Worm (Caenorhabditis elegans): Measurements from ENCODE around the gene wrt-2.

The wrt-2 gene

ce11 chrX:3099832-3100231 is 5.7 kb upstream of the wrt-2 start, which contains the start of gene sec-3 (continued):
- TF ChIP-seq nhr-27 (tag; optimal IDR thresholded peaks at IDR 0.05) (no peak), dox-1 (GFP tag; IDR thresholded peaks at IDR 0.05) (peak; percentile 86), ztf-25 (GFP tag; IDR thresholded peaks at IDR 0.05) (no peak), zfh-2 (GFP tag; conservative IDR thresholded peaks at IDR 0.05) (0 out of 2 replicates have a peak, but pooled peaks have one; percentile 34), ztf-22 (GFP tag; optimal IDR thresholded peaks at IDR 0.05) (peak; percentile 3), snpc-1.1 (tag; optimal IDR thresholded peaks at IDR 0.05; ENCODE audit: insufficient read depth) (no peak), sea-2 (GFP tag; IDR thresholded peaks at IDR 0.05) (no peak), snpc-3.4 (tag; optimal IDR thresholded peaks at IDR 0.05) (peak; percentile 9), C06A6.2 (GFP tag; conservative IDR thresholded peaks at IDR 0.05) (peak; percentile 28; the same call in 1 of the 2 replicates), nhr-80 (tag; optimal IDR thresholded peaks at IDR 0.05) (peak; percentile 93), let-607 (tag; optimal IDR thresholded peaks at IDR 0.05) (peak; percentile 10 to 42), ceh-27 (GFP tag; optimal IDR thresholded peaks at IDR 0.05) (peak; percentile 21), unc-130 (GFP tag; optimal IDR thresholded peaks at IDR 0.05) (no peak), gei-17 (GFP tag; optimal IDR thresholded peaks at IDR 0.05) (peak; percentile 51), Y53G8AR.9 (GFP tag; conservative IDR thresholded peaks at IDR 0.05) (peak; percentile 79; the same call in 1 of the 2 replicates), ceh-40 (GFP tag; IDR thresholded peaks at IDR 0.05) (no peak), F10E7.11 (tag; optimal IDR thresholded peaks at IDR 0.05) (no peak), fkh-3 (tag; optimal IDR thresholded peaks at IDR 0.05) (no peak), F49E8.2 (tag; optimal IDR thresholded peaks at IDR 0.05; ENCODE audit: insufficient read depth) (no peak), F55B11.4 (tag; optimal IDR thresholded peaks at IDR 0.05; ENCODE audit: borderline replicate concordance, insufficient read depth) (no peak), ZK185.1 (tag; optimal IDR thresholded peaks at IDR 0.05; ENCODE audit: poor library complexity, severe bottlenecking) (peak; percentile 74), F22D6.2 (tag; optimal IDR thresholded peaks at IDR 0.05) (peak; percentile 42), Y95B8A.8 (GFP tag; IDR thresholded peaks at IDR 0.05) (no peak), dpl-1 (GFP tag; optimal IDR thresholded peaks at IDR 0.05) (peak; percentile 14), repo-1 (tag; optimal IDR thresholded peaks at IDR 0.05) (peak; percentile 85), F23B12.7 (tag; optimal IDR thresholded peaks at IDR 0.05; ENCODE audit: insufficient read depth) (peak; percentile 76), tlf-1 (GFP tag; optimal IDR thresholded peaks at IDR 0.05) (peak; percentile 53), ets-4 (GFP tag; optimal IDR thresholded peaks at IDR 0.05) (no peak), lsy-27 (tag; optimal IDR thresholded peaks at IDR 0.05; ENCODE audit: borderline replicate concordance, insufficient read depth) (no peak), pha-4 (tag; optimal IDR thresholded peaks at IDR 0.05) (peak; percentile 69), lin-35 (GFP tag; optimal IDR thresholded peaks at IDR 0.05) (peak in 1 of 3 experiments; percentile 85), lin-26 (GFP tag; IDR thresholded peaks at IDR 0.05) (peak; percentile 23; the same call in 1 of the 2 replicates), hmg-20 (GFP tag; IDR thresholded peaks at IDR 0.05) (peak; percentile 55; the same call in 1 of the 2 replicates), nhr-90 (tag; optimal IDR thresholded peaks at IDR 0.05) (peak; percentile 31), chd-7 (tag; optimal IDR thresholded peaks at IDR 0.05) (peak; percentile 63), egrh-3 (GFP tag; IDR thresholded peaks at IDR 0.05) (no peak), ekl-4 (GFP tag; IDR thresholded peaks at IDR 0.05) (no peak), B0336.3 (GFP tag; IDR thresholded peaks at IDR 0.05) (peak; percentile 58), madf-10 (tag; optimal IDR thresholded peaks at IDR 0.05) (peak; percentile 52)
